Worm (Caenorhabditis elegans): ENCODE results near the gene ace-1.

ce11 chrX:16356341-16356740 is 10.8 kb upstream of the ace-1 start:
- TF ChIP-seq alr-1 (tag; optimal IDR thresholded peaks at IDR 0.05), result no peak
- TF ChIP-seq nhr-25 (tag; optimal IDR thresholded peaks at IDR 0.05), result no peak
- TF ChIP-seq snpc-4 (tag; optimal IDR thresholded peaks at IDR 0.05), result no peak
- no peak for TF ChIP-seq skn-1 (tag; optimal IDR thresholded peaks at IDR 0.05)
- TF ChIP-seq aly-2 (tag; optimal IDR thresholded peaks at IDR 0.05), result no peak
- TF ChIP-seq elt-1 (tag; optimal IDR thresholded peaks at IDR 0.05), result no peak
- no peak for TF ChIP-seq lin-39 (tag; optimal IDR thresholded peaks at IDR 0.05)
